ENCODE assay signal across 6 worm cellular contexts in genomic region chrIII:10583483-10583882, ce11.
A peak's percentile ranks its signal among the peaks of the same experiment; 100 is the strongest.
TF ChIP-seq lines count a peak whose summit lies in the region.

No protein-coding gene starts in this region.

TF ChIP-seq in whole organism, L1 larva, 84 proteins besides CTCF, POLR2A, EP300 and RAD21:
- no peak for TF ChIP-seq nhr-90 (tag; optimal IDR thresholded peaks at IDR 0.05; lab: Kevin White, UChicago; ENCODE audit: poor library complexity)
- no peak for TF ChIP-seq dsc-1 (tag; optimal IDR thresholded peaks at IDR 0.05; lab: Kevin White, UChicago)
- no peak for TF ChIP-seq ceh-90 (tag; optimal IDR thresholded peaks at IDR 0.05; lab: Kevin White, UChicago)
- no peak for TF ChIP-seq sptf-1 (tag; optimal IDR thresholded peaks at IDR 0.05; lab: Kevin White, UChicago)
- TF ChIP-seq fkh-10 (GFP tag; optimal IDR thresholded peaks at IDR 0.05; lab: Kevin White, UChicago): peak; percentile 40

TF ChIP-seq in whole organism, L4 larva, 104 proteins besides CTCF, POLR2A, EP300 and RAD21:
- 0 out of 2 replicates have a peak, but pooled peaks have one; percentile 37 for TF ChIP-seq ctbp-1 (GFP tag; IDR thresholded peaks at IDR 0.05; lab: Robert Waterston, UW)
- TF ChIP-seq set-16 (GFP tag; IDR thresholded peaks at IDR 0.05; lab: Robert Waterston, UW): no peak
- TF ChIP-seq hif-1 (tag; optimal IDR thresholded peaks at IDR 0.05; lab: Kevin White, UChicago): no peak
- no peak for TF ChIP-seq hlh-11 (tag; optimal IDR thresholded peaks at IDR 0.05; lab: Kevin White, UChicago)
- no peak for TF ChIP-seq mdt-29 (GFP tag; IDR thresholded peaks at IDR 0.05; lab: Robert Waterston, UW)
- no peak for TF ChIP-seq spr-1 (tag; optimal IDR thresholded peaks at IDR 0.05; lab: Kevin White, UChicago)
- no peak for TF ChIP-seq spr-3 (GFP tag; optimal IDR thresholded peaks at IDR 0.05; lab: Kevin White, UChicago)
TF ChIP-seq in whole organism, L4 larva: peak in this region for 1.

TF ChIP-seq in whole organism, early embryonic, 17 proteins besides CTCF, POLR2A, EP300 and RAD21:
- TF ChIP-seq tbx-37 (GFP tag; conservative IDR thresholded peaks at IDR 0.05; lab: Robert Waterston, UW) (0 out of 2 replicates have a peak, but pooled peaks have one; percentile 12), ceh-36 (tag; optimal IDR thresholded peaks at IDR 0.05; lab: Kevin White, UChicago) (no peak)

TF ChIP-seq in whole organism, late embryonic, 69 proteins besides CTCF, POLR2A, EP300 and RAD21:
- TF ChIP-seq ceh-6 (GFP tag; optimal IDR thresholded peaks at IDR 0.05; lab: Kevin White, UChicago) (no peak), unc-42 (tag; optimal IDR thresholded peaks at IDR 0.05; lab: Kevin White, UChicago) (peak; percentile 91)

TF ChIP-seq in whole organism, mixed stage, embryonic, 35 proteins besides CTCF, POLR2A, EP300 and RAD21:
- TF ChIP-seq nhr-76 (tag; optimal IDR thresholded peaks at IDR 0.05; lab: Kevin White, UChicago): no peak
- TF ChIP-seq ces-1 (GFP tag; optimal IDR thresholded peaks at IDR 0.05; lab: Kevin White, UChicago): peak; percentile 87

TF ChIP-seq in whole organism, young adult, 124 proteins besides CTCF, POLR2A, EP300 and RAD21:
- TF ChIP-seq lin-26 (GFP tag; IDR thresholded peaks at IDR 0.05; lab: Robert Waterston, UW) (0 out of 2 replicates have a peak, but pooled peaks have one; percentile 25), ceh-100 (GFP tag; IDR thresholded peaks at IDR 0.05; lab: Robert Waterston, UW) (no peak)
